Worm (Caenorhabditis elegans) whole organism, dauer: Measurements from ENCODE around the gene F41F3.8.

Experiments
- unc-62 ChIP-seq: sonication (generic microtip); optimal IDR thresholded peaks from 2 replicates; lab custom pipeline; 2017; ENCODE audit warnings: missing biosample characterization, missing genetic modification reagents, missing genetic modification characterization

Gene F41F3.8

DNA sequence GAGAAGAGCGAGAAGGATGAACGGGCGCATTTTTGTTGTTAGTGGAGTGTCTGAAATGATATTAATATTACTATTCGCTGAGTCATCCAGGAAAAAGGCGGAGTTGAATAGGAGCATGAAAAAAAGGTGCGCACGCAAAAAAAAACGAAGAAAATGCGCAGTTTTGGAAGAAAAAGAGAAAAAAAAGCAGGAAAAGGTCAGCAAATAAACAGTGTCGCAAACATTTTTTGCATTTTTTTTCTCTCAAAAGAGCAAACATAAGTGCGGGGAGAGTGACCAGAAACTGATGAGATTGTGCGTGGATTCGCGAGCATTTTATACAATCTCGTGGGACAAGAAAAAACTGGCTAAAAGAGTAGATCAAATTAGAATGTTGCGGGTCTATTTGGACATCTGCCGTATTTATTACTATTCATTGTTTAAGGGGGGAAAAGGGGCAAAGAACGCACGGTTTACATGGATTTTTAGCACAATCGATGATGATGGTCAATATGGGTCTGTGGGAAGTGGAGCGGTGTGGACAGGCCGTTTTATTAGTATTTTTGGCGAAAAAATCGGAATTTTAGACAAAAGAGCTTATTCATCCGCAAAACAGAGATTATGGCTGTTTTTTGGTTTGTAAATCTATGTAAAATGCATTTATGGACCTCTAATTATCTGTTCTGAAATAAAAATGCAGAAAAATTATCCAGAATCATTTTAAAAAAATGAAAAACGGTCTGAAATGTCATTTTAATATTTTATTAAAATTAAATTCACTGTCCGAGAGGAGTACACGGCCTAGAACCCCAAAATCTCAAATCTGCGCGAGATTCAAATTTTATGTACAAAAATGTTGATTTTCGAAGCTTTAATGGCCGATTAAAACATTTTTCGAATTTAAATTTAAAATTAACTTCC, 44.0 kb downstream of the F41F3.8 start, which contains the start of gene cpg-8:
Gene cpg-8 (minus strand): TSS at position 51 of the 900 bp plus-strand sequence.
- no peak for TF ChIP-seq unc-62

DNA sequence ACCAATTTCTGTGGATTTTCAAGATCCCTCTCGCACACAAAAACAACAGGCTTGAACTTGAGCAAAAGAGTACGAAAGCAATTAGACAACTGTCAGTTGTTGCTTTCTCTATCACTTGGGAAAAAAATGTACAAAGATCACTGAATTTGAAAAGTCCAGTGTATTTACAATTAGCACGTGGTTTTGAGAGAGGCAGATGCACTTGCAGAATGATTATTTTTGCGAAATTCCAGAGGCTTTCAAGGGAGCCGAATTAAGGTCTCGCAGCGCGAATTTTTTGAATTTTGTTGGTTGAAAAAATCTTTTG, 44.6 kb downstream of the F41F3.8 start:
- TF ChIP-seq unc-62: no peak

DNA sequence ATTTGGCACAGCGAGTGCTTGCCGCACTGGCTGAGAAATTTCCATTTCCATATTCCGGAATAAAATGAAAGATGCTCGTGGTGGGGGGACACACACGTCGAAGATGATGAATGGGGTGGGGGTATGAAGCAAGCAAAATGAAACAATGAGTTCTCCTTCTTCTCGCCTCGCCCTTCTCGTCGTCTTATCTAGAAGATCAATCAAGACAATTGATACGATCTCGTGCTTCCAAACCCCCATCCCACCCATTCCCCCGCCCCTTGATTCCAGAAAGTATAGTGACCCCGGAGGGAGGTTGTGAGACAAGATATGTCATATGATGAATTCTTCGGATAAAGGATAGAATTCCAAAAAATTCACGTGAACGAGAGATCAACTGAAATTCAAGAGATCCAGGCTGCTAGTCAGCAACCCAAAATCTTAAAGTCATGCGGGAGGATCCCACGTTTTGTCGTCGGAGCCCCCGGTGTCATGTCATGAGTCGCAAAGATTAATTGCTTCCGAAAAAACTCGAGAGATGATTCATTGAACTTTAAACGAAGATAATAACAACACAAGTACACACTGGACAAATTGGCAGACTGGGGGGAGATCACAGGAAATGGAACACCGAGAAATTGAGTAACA, 46.0 kb downstream of the F41F3.8 start:
- TF ChIP-seq unc-62: no peak

DNA sequence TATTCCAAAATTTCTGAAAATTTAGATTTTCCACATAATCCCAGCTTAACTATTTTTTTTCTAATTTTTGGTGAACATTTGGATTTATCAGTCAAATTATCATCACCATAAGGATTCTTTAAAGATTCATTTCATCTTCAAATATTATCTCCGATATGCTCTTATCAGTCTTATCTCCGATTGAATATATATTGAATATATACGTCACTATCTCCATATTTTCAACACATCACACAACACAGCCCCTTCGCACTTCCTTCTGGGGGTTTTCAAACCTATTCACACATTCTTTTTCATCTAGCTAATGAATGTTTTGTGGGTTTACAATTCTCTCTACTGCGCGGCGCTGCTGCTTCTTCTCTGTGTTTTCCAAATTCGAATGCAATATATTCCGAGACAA, 50.0 kb downstream of the F41F3.8 start:
- no peak for TF ChIP-seq unc-62

DNA sequence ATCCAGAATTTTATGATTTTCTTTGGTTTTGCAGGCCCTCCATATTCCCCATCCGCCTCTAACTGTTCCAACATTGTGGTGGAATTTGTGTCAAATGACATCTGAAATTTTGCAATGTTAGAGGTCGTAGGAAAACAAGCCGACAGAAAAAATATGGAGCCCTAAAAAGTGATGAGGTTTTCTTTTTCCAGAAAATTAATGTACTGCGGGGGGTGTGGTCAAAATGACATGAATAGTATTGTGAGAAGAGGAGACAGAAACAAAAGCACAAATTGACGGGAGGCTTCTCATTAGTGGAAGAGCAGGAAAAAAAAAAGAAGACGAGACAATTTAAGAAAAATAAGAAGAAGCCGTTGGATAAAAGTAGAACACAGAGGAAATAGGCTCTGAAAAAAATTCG, 51.6 kb downstream of the F41F3.8 start, which contains the start of gene ZC266.1:
Gene ZC266.1 (minus strand): TSS at position 101 of the 400 bp plus-strand sequence.
- no peak for TF ChIP-seq unc-62
